Fruit fly (Drosophila melanogaster): ENCODE measurements around the gene ifc.

ifc gene

dm6 chr2L:5982334-5982987 is 3.7 kb upstream of the ifc start (continued):
- TF ChIP-seq hb (GFP tag; IDR thresholded peaks at IDR 0.05; ENCODE audit: partially characterized antibody) (no peak), CG13287 (GFP tag; IDR thresholded peaks at IDR 0.05; ENCODE audit: partially characterized antibody) (no peak), CG16863 (GFP tag; optimal IDR thresholded peaks at IDR 0.05) (no peak), CG17912 (GFP tag; optimal IDR thresholded peaks at IDR 0.05) (peak; percentile 15), dmrt99B (tag; optimal IDR thresholded peaks at IDR 0.05) (peak; percentile 16), ab (GFP tag; optimal IDR thresholded peaks at IDR 0.05) (no peak), MESR4 (GFP tag; optimal IDR thresholded peaks at IDR 0.05) (peak; percentile 1), Xbp1 (GFP tag; optimal IDR thresholded peaks at IDR 0.05) (peak; percentile 26), YL-1 (GFP tag; optimal IDR thresholded peaks at IDR 0.05) (peak; percentile 88), Dbx (GFP tag; IDR thresholded peaks at IDR 0.05) (no peak), insv (GFP tag; optimal IDR thresholded peaks at IDR 0.05) (peak in 1 of 2 experiments; percentile 62), esg (GFP tag; conservative IDR thresholded peaks at IDR 0.05) (no peak), Deaf1 (tag; optimal IDR thresholded peaks at IDR 0.05) (peak; percentile 72), CG4707 (GFP tag; optimal IDR thresholded peaks at IDR 0.05) (peak; percentile 5), CHES-1-like (GFP tag; optimal IDR thresholded peaks at IDR 0.05) (peak; percentile 56), CG18599 (GFP tag; optimal IDR thresholded peaks at IDR 0.05) (peak; percentile 51), CG12104 (GFP tag; optimal IDR thresholded peaks at IDR 0.05) (no peak), CG13894 (tag; optimal IDR thresholded peaks at IDR 0.05) (peak; percentile 68), eyg (GFP tag; optimal IDR thresholded peaks at IDR 0.05) (peak; percentile 49), gem (tag; optimal IDR thresholded peaks at IDR 0.05) (no peak), gcm2 (GFP tag; optimal IDR thresholded peaks at IDR 0.05) (no peak), ttk (GFP tag; IDR thresholded peaks at IDR 0.05) (no peak), lab (GFP tag; optimal IDR thresholded peaks at IDR 0.05) (peak; percentile 39), CG12769 (tag; optimal IDR thresholded peaks at IDR 0.05) (peak; percentile 61), Usf (GFP tag; optimal IDR thresholded peaks at IDR 0.05) (no peak), CG11723 (GFP tag; optimal IDR thresholded peaks at IDR 0.05) (peak; percentile 45), CG8281 (tag; optimal IDR thresholded peaks at IDR 0.05) (no peak), CG13296 (GFP tag; optimal IDR thresholded peaks at IDR 0.05) (peak; percentile 52), CG11398 (GFP tag; optimal IDR thresholded peaks at IDR 0.05) (no peak), CG18011 (GFP tag; optimal IDR thresholded peaks at IDR 0.05) (no peak), CG1024 (GFP tag; IDR thresholded peaks at IDR 0.05) (no peak), CG10462 (GFP tag; optimal IDR thresholded peaks at IDR 0.05) (no peak), CG34422 (GFP tag; IDR thresholded peaks at IDR 0.05) (no peak), salm (tag; optimal IDR thresholded peaks at IDR 0.05) (no peak), luna (GFP tag; optimal IDR thresholded peaks at IDR 0.05) (no peak), sima (GFP tag; optimal IDR thresholded peaks at IDR 0.05) (no peak), CrebB (tag; optimal IDR thresholded peaks at IDR 0.05) (peak; percentile 20), CG4424 (GFP tag; optimal IDR thresholded peaks at IDR 0.05) (peak; percentile 100), CG1233 (GFP tag; optimal IDR thresholded peaks at IDR 0.05) (peak; percentile 33), CG12391 (tag; optimal IDR thresholded peaks at IDR 0.05) (peak; percentile 27), dpn (GFP tag; optimal IDR thresholded peaks at IDR 0.05) (peak; percentile 31 to 59), CG2120 (GFP tag; optimal IDR thresholded peaks at IDR 0.05) (peak; percentile 58), jing (GFP tag; optimal IDR thresholded peaks at IDR 0.05) (no peak), onecut (GFP tag; IDR thresholded peaks at IDR 0.05) (peak; percentile 56), Oli (tag; optimal IDR thresholded peaks at IDR 0.05) (peak; percentile 4), Atf-2 (GFP tag; optimal IDR thresholded peaks at IDR 0.05) (no peak), CG15514 (GFP tag; optimal IDR thresholded peaks at IDR 0.05) (peak; percentile 14), CkIIα-i1 (GFP tag; IDR thresholded peaks at IDR 0.05) (no peak), fu2 (GFP tag; optimal IDR thresholded peaks at IDR 0.05) (peak; percentile 26), CG10431 (GFP tag; optimal IDR thresholded peaks at IDR 0.05) (peak; percentile 34)

All from whole organism, embryonic.